Worm (Caenorhabditis elegans) whole organism, young adult: ENCODE measurements around the gene slr-2.
A peak's percentile ranks its signal among the peaks of the same experiment; 100 is the strongest.

Experiments
- D2030.7 ChIP-seq: fragments of 200-800 bp; sonication (Bioruptor generic); IDR thresholded peaks from 2 replicates; pipeline ENCODE4 v1.3.6; 2022; ENCODE audit warnings: missing genetic modification reagents, missing genetic modification characterization, missing compliant biosample characterization
- F23B12.7 ChIP-seq: sonication (generic microtip); optimal IDR thresholded peaks from 2 replicates; lab custom pipeline; 2017; ENCODE audit warnings: missing genetic modification characterization, mild to moderate bottlenecking, missing compliant biosample characterization, antibody characterized with exemption, moderate library complexity; ENCODE audit not compliant: insufficient read depth
- F33H1.4 ChIP-seq: fragments of 200-800 bp; sonication (Bioruptor generic); IDR thresholded peaks from 2 replicates; pipeline ENCODE4 v1.3.6; 2022; ENCODE audit warnings: missing genetic modification reagents, missing genetic modification characterization, missing compliant biosample characterization
- F49E8.2 ChIP-seq: sonication (generic microtip); optimal IDR thresholded peaks from 3 replicates; lab custom pipeline; 2017; ENCODE audit warnings: missing genetic modification characterization, mild to moderate bottlenecking, missing compliant biosample characterization, antibody characterized with exemption, moderate library complexity; ENCODE audit not compliant: insufficient read depth
- F52B5.7 ChIP-seq: sonication (generic microtip); optimal IDR thresholded peaks from 2 replicates; lab custom pipeline; 2016; ENCODE audit warnings: mild to moderate bottlenecking, missing genetic modification characterization, missing compliant biosample characterization
- F55B11.4 ChIP-seq: sonication (generic microtip); optimal IDR thresholded peaks from 2 replicates; lab custom pipeline; 2016; ENCODE audit warnings: missing compliant biosample characterization, missing genetic modification characterization, borderline replicate concordance; ENCODE audit not compliant: insufficient read depth
- F57C9.4 ChIP-seq: sonication (generic microtip); optimal IDR thresholded peaks from 2 replicates; lab custom pipeline; 2017; ENCODE audit warnings: mild to moderate bottlenecking, missing genetic modification characterization, missing compliant biosample characterization
- T07F8.4 ChIP-seq: sonication (generic microtip); optimal IDR thresholded peaks from 2 replicates; lab custom pipeline; 2016; ENCODE audit warnings: mild to moderate bottlenecking, missing genetic modification characterization, moderate library complexity, missing compliant biosample characterization
- Y53F4B.3 ChIP-seq: fragments of 200-800 bp; sonication (Bioruptor generic); IDR thresholded peaks from 2 replicates; pipeline ENCODE4 v1.3.6; 2022; ENCODE audit warnings: missing genetic modification reagents, missing genetic modification characterization, missing compliant biosample characterization
- Y56A3A.18 ChIP-seq: fragments of 200-800 bp; sonication (Bioruptor generic); IDR thresholded peaks from 2 replicates; pipeline ENCODE4 v1.3.6; 2022; ENCODE audit warnings: missing genetic modification reagents, missing genetic modification characterization, missing compliant biosample characterization
- Y67H2A.10 ChIP-seq: fragments of 200-800 bp; sonication (Bioruptor generic); conservative IDR thresholded peaks from 2 replicates; pipeline ENCODE4 v1.3.6; 2022; ENCODE audit warnings: missing genetic modification reagents, missing genetic modification characterization, missing compliant biosample characterization
- akir-1 ChIP-seq: fragments of 200-800 bp; sonication (Bioruptor generic); optimal IDR thresholded peaks from 2 replicates; lab custom pipeline; 2018; ENCODE audit warnings: mild to moderate bottlenecking, missing genetic modification characterization, moderate library complexity, missing compliant biosample characterization
- aptf-3 ChIP-seq: fragments of 200-800 bp; sonication (Bioruptor generic); IDR thresholded peaks from 2 replicates; pipeline ENCODE4 v1.3.6; 2022; ENCODE audit warnings: missing genetic modification characterization, missing compliant biosample characterization
- atf-7 ChIP-seq: sonication (generic microtip); optimal IDR thresholded peaks from 2 replicates; lab custom pipeline; 2017; ENCODE audit warnings: mild to moderate bottlenecking, missing genetic modification characterization, missing compliant biosample characterization
- athp-1 ChIP-seq: sonication (generic microtip); optimal IDR thresholded peaks from 2 replicates; lab custom pipeline; 2017; ENCODE audit warnings: mild to moderate bottlenecking, missing genetic modification characterization, missing compliant biosample characterization
- attf-3 ChIP-seq: fragments of 200-800 bp; sonication (Bioruptor generic); conservative IDR thresholded peaks from 2 replicates; pipeline ENCODE4 v1.3.6; 2022; ENCODE audit warnings: missing genetic modification reagents, missing genetic modification characterization, missing compliant biosample characterization
- attf-6 ChIP-seq: fragments of 200-800 bp; sonication (Bioruptor generic); IDR thresholded peaks from 2 replicates; pipeline ENCODE4 v1.3.6; 2022; ENCODE audit warnings: missing genetic modification reagents, missing genetic modification characterization, missing compliant biosample characterization
- ccch-3 ChIP-seq: fragments of 200-800 bp; sonication (Bioruptor generic); optimal IDR thresholded peaks from 2 replicates; lab custom pipeline; 2018; ENCODE audit warnings: mild to moderate bottlenecking, missing genetic modification characterization, missing compliant biosample characterization
- cebp-2 ChIP-seq: fragments of 200-800 bp; sonication (Bioruptor generic); IDR thresholded peaks from 2 replicates; pipeline ENCODE4 v1.3.6; 2022; ENCODE audit warnings: missing genetic modification characterization, missing compliant biosample characterization
- ceh-27 ChIP-seq: fragments of 200-800 bp; sonication (Bioruptor generic); optimal IDR thresholded peaks from 2 replicates; lab custom pipeline; 2018; ENCODE audit warnings: mild to moderate bottlenecking, missing genetic modification characterization, moderate library complexity, missing compliant biosample characterization
- dpff-1 ChIP-seq: sonication (generic microtip); optimal IDR thresholded peaks from 2 replicates; lab custom pipeline; 2017; ENCODE audit warnings: mild to moderate bottlenecking, missing genetic modification characterization, missing compliant biosample characterization
- him-1 ChIP-seq: sonication (generic microtip); optimal IDR thresholded peaks from 2 replicates; lab custom pipeline; 2016; ENCODE audit warnings: missing genotype, missing genetic modification reagents, missing genetic modification characterization, missing compliant biosample characterization
- hlh-12 ChIP-seq: sonication (generic microtip); optimal IDR thresholded peaks from 2 replicates; lab custom pipeline; 2016; ENCODE audit warnings: missing genetic modification characterization, missing compliant biosample characterization
- hmg-1.2 ChIP-seq: fragments of 200-800 bp; sonication (Bioruptor generic); IDR thresholded peaks from 2 replicates; pipeline ENCODE4 v1.3.6; 2022; ENCODE audit warnings: missing genetic modification reagents, missing genetic modification characterization, missing compliant biosample characterization
- hrde-1 ChIP-seq: sonication (generic microtip); optimal IDR thresholded peaks from 2 replicates; lab custom pipeline; 2016; ENCODE audit warnings: missing genetic modification characterization, mild to moderate bottlenecking, missing compliant biosample characterization, moderate library complexity, missing genotype, missing genetic modification reagents, borderline replicate concordance
- let-526 ChIP-seq: fragments of 200-800 bp; sonication (Bioruptor generic); IDR thresholded peaks from 2 replicates; pipeline ENCODE4 v1.3.6; 2022; ENCODE audit warnings: missing genetic modification reagents, missing genetic modification characterization, missing compliant biosample characterization
- let-607 ChIP-seq, 2 experiments: fragments of 200-800 bp in 1 of 2; sonication (Bioruptor generic) in 1 of 2; sonication (generic microtip) in 1 of 2; optimal IDR thresholded peaks; 2 replicates each; lab custom pipeline; 2016 to 2018; ENCODE audit warnings: mild to moderate bottlenecking in 2 of 2, missing compliant biosample characterization in 2 of 2, missing genetic modification characterization in 2 of 2, moderate library complexity in 2 of 2, missing genotype in 1 of 2
- lin-35 ChIP-seq, 3 experiments: fragments of 150-350 bp in 2 of 3; sonication (generic microtip) in 1 of 3; optimal IDR thresholded peaks; 2 replicates each; lab custom pipeline; 2014 to 2018; ENCODE audit warnings: missing biosample characterization in 3 of 3, missing genetic modification characterization in 3 of 3, missing genetic modification reagents in 3 of 3
- lsl-1 ChIP-seq: fragments of 200-800 bp; sonication (Bioruptor generic); optimal IDR thresholded peaks from 2 replicates; lab custom pipeline; 2018; ENCODE audit warnings: mild to moderate bottlenecking, missing genetic modification characterization, moderate library complexity, missing compliant biosample characterization
- madf-3 ChIP-seq: fragments of 200-800 bp; sonication (Bioruptor generic); IDR thresholded peaks from 2 replicates; pipeline ENCODE4 v1.3.6; 2022; ENCODE audit warnings: missing genetic modification reagents, missing genetic modification characterization, missing compliant biosample characterization
- nfya-2 ChIP-seq: fragments of 200-800 bp; sonication (Bioruptor generic); IDR thresholded peaks from 2 replicates; pipeline ENCODE4 v1.3.6; 2022; ENCODE audit warnings: missing genetic modification reagents, missing genetic modification characterization, missing compliant biosample characterization
- nhr-120 ChIP-seq: fragments of 200-800 bp; sonication (Bioruptor generic); IDR thresholded peaks from 2 replicates; pipeline ENCODE4 v1.3.6; 2022; ENCODE audit warnings: missing genetic modification characterization, missing compliant biosample characterization
- nhr-27 ChIP-seq: fragments of 200-800 bp; sonication (Bioruptor generic); optimal IDR thresholded peaks from 2 replicates; lab custom pipeline; 2018; ENCODE audit warnings: mild to moderate bottlenecking, missing genetic modification characterization, moderate library complexity, missing compliant biosample characterization
- pha-4 ChIP-seq: fragments of 150-350 bp; sonication (generic microtip); optimal IDR thresholded peaks from 2 replicates; lab custom pipeline; 2014; ENCODE audit warnings: missing biosample characterization, missing genetic modification reagents, missing genetic modification characterization
- rpc-1 ChIP-seq, 2 experiments: fragments of 150-350 bp in 1 of 2; sonication (generic microtip) in 1 of 2; optimal IDR thresholded peaks; 2 replicates each; lab custom pipeline; 2014 to 2018; ENCODE audit warnings: missing biosample characterization in 1 of 2, missing genetic modification characterization in 1 of 2, missing genetic modification reagents in 1 of 2, missing genotype in 1 of 2
- sdz-38 ChIP-seq: sonication (generic microtip); optimal IDR thresholded peaks from 2 replicates; lab custom pipeline; 2016; ENCODE audit warnings: missing genotype, missing genetic modification characterization, missing compliant biosample characterization
- snpc-1.3 ChIP-seq: sonication (generic microtip); optimal IDR thresholded peaks from 2 replicates; lab custom pipeline; 2017; ENCODE audit warnings: missing genetic modification characterization, mild to moderate bottlenecking, missing compliant biosample characterization, antibody characterized with exemption, moderate library complexity, missing genotype, missing genetic modification reagents; ENCODE audit not compliant: insufficient read depth
- tlf-1 ChIP-seq: fragments of 200-800 bp; sonication (Bioruptor generic); optimal IDR thresholded peaks from 2 replicates; lab custom pipeline; 2018; ENCODE audit warnings: mild to moderate bottlenecking, missing genetic modification characterization, missing compliant biosample characterization
- unc-62 ChIP-seq: fragments of 150-350 bp; optimal IDR thresholded peaks from 2 replicates; lab custom pipeline; 2014; ENCODE audit warnings: missing biosample characterization, missing genetic modification reagents, missing genetic modification characterization
- ztf-22 ChIP-seq: fragments of 200-800 bp; sonication (Bioruptor generic); optimal IDR thresholded peaks from 2 replicates; lab custom pipeline; 2018; ENCODE audit warnings: mild to moderate bottlenecking, missing genetic modification characterization, moderate library complexity, missing compliant biosample characterization
- ztf-28 ChIP-seq: fragments of 200-800 bp; sonication (Bioruptor generic); IDR thresholded peaks from 2 replicates; pipeline ENCODE4 v1.3.6; 2022; ENCODE audit warnings: missing genetic modification reagents, missing genetic modification characterization, missing compliant biosample characterization
- ztf-6 ChIP-seq: fragments of 200-800 bp; sonication (Bioruptor generic); IDR thresholded peaks from 2 replicates; pipeline ENCODE4 v1.3.6; 2022; ENCODE audit warnings: missing genetic modification reagents, missing genetic modification characterization, missing compliant biosample characterization

The slr-2 gene

ce11 chrV:18125075-18125474, 38.2 kb downstream of the slr-2 start, which contains the start of gene fbxa-210 (continued):
- no peak for TF ChIP-seq Y56A3A.18 (GFP tag; lab: Robert Waterston, UW)

- TF ChIP-seq hlh-12 (no peak), tlf-1 (no peak), let-526 (GFP tag; lab: Robert Waterston, UW) (no peak), F49E8.2 (tag; lab: Kevin White, UChicago) (peak; percentile 43), Y53F4B.3 (GFP tag; lab: Robert Waterston, UW) (no peak), snpc-1.3 (tag; lab: Kevin White, UChicago) (peak; percentile 32), hmg-1.2 (GFP tag; lab: Robert Waterston, UW) (no peak), aptf-3 (no peak), akir-1 (GFP tag; lab: Kevin White, UChicago) (no peak), lsl-1 (GFP tag; lab: Kevin White, UChicago) (peak; percentile 71)
These were observed 40.3 kb downstream of the slr-2 start, which contains the start of gene fbxa-211 for ce11 chrV:18127192-18127591. Gene fbxa-211, plus strand, starts transcription at chrV:18127519.

DNA sequence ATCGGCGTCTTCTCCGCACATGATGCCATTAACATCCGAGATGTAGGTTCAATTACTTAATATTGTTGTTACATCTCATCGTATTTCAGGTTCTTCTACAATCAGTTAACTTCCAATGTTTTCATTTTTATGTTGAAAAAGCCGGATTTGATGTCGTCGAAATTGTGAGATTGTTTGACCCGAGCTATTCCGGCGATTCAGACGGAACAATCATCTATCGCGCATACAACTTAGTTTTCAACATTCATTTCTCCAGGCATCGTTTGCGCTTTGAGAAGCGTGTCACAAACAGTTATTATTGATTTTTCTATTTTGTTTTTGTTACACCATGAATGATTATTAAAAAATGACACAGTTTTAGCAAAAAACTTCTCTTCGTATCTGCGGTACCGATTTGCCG, 41.6 kb downstream of the slr-2 start:
- TF ChIP-seq T07F8.4 (tag; lab: Kevin White, UChicago) (no peak), ztf-22 (GFP tag; lab: Kevin White, UChicago) (no peak), dpff-1 (tag; lab: Kevin White, UChicago) (no peak), F52B5.7 (tag; lab: Kevin White, UChicago) (no peak), pha-4 (tag; lab: Kevin White, UChicago) (no peak), atf-7 (tag; lab: Kevin White, UChicago) (no peak)
- TF ChIP-seq, all 124 proteins: peak for 0

DNA sequence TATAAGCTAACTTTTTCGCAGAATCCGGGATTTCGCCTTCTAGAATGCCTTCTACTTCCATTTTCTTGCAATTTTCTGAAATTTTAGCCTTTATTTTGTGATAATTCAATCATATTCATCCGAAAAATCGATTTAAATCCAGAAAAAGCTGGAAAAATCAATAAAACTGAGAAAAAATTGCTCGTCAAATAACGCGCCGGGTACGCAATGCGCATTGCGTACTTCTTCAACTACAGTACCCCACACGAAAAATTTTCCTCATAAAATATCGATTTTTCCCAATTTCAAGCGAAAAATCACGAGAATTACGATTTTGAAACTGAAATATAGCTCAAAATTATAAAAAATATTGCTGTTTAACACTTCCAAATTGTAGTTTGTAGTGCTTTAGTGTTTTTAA, 44.1 kb downstream of the slr-2 start, which contains the start of gene Y37H2A.12:
Gene Y37H2A.12 (minus strand): TSS at position 81 of the 400 bp plus-strand sequence.
- TF ChIP-seq nhr-27 (no peak), ccch-3 (no peak), nfya-2 (no peak), ztf-6 (no peak), rpc-1 (optimal IDR thresholded peaks at IDR 0.05; lab: Kevin White, UChicago) (no peak), rpc-1 (tag; optimal IDR thresholded peaks at IDR 0.05; lab: Kevin White, UChicago) (no peak), hlh-12 (no peak), F57C9.4 (no peak), ceh-27 (GFP tag; lab: Kevin White, UChicago) (no peak), Y67H2A.10 (GFP tag; lab: Robert Waterston, UW) (no peak), snpc-1.3 (tag; lab: Kevin White, UChicago) (no peak), lin-35 (GFP tag; optimal IDR thresholded peaks at IDR 0.05; lab: Kevin White, UChicago) (no peak), ztf-28 (GFP tag; lab: Robert Waterston, UW) (no peak), F23B12.7 (tag; lab: Kevin White, UChicago) (no peak), let-607 (tag; optimal IDR thresholded peaks at IDR 0.05; lab: Kevin White, UChicago) (no peak), athp-1 (tag; lab: Kevin White, UChicago) (no peak), cebp-2 (no peak), attf-6 (GFP tag; lab: Robert Waterston, UW) (no peak), F55B11.4 (tag; lab: Kevin White, UChicago) (no peak), hmg-1.2 (GFP tag; lab: Robert Waterston, UW) (no peak), unc-62 (no peak), hrde-1 (no peak), D2030.7 (GFP tag; lab: Robert Waterston, UW) (peak; percentile 48; the same call in 1 of the 2 replicates), attf-3 (GFP tag; lab: Robert Waterston, UW) (no peak), madf-3 (GFP tag; lab: Robert Waterston, UW) (no peak), sdz-38 (tag; lab: Kevin White, UChicago) (no peak), aptf-3 (no peak), F33H1.4 (GFP tag; lab: Robert Waterston, UW) (peak; percentile 34; the same call in 1 of the 2 replicates), him-1 (tag; lab: Kevin White, UChicago) (peak; percentile 83), nhr-120 (GFP tag; lab: Robert Waterston, UW) (no peak)
